Worm (Caenorhabditis elegans): ENCODE results near the gene memb-2.

- no peak for TF ChIP-seq klf-2 (GFP tag; conservative IDR thresholded peaks at IDR 0.05)
- TF ChIP-seq ztf-23 (GFP tag; IDR thresholded peaks at IDR 0.05): no peak
- no peak for TF ChIP-seq flt-1 (GFP tag; IDR thresholded peaks at IDR 0.05)
- no peak for TF ChIP-seq ref-1 (GFP tag; conservative IDR thresholded peaks at IDR 0.05)
- no peak for TF ChIP-seq ztf-29 (GFP tag; IDR thresholded peaks at IDR 0.05)
- TF ChIP-seq T22C8.4 (GFP tag; IDR thresholded peaks at IDR 0.05): no peak
- no peak for TF ChIP-seq cog-1 (tag; optimal IDR thresholded peaks at IDR 0.05)
- TF ChIP-seq tab-1 (GFP tag; IDR thresholded peaks at IDR 0.05): no peak
These were observed 10.9 kb upstream of the memb-2 start, which contains the start of gene acy-4 for ce11 chrV:5630792-5631191.

Measured in whole organism, midembryonic.